Worm (Caenorhabditis elegans): ENCODE measurements around the gene fbxb-85.

The fbxb-85 gene

ce11 chrIII:10844873-10845272 lies 3.9 kb downstream of the fbxb-85 start, which contains the start of gene pde-12 (continued):
- TF ChIP-seq unc-39 (tag; optimal IDR thresholded peaks at IDR 0.05), result no peak
- TF ChIP-seq sem-4 (tag; optimal IDR thresholded peaks at IDR 0.05), result peak; percentile 10
- TF ChIP-seq peb-1 (tag; optimal IDR thresholded peaks at IDR 0.05), result no peak
- peak; percentile 77 for TF ChIP-seq lin-11 (tag; optimal IDR thresholded peaks at IDR 0.05)
- no peak for TF ChIP-seq unc-62 (GFP tag; optimal IDR thresholded peaks at IDR 0.05)
- peak; percentile 72 for TF ChIP-seq egl-27 (tag; optimal IDR thresholded peaks at IDR 0.05)
- TF ChIP-seq mdl-1 (tag; optimal IDR thresholded peaks at IDR 0.05), result peak in 1 of 2 experiments; percentile 23
- no peak for TF ChIP-seq ztf-1 (GFP tag; conservative IDR thresholded peaks at IDR 0.05)
- TF ChIP-seq skn-1 (tag; optimal IDR thresholded peaks at IDR 0.05), result no peak
- TF ChIP-seq ceh-16 (tag; optimal IDR thresholded peaks at IDR 0.05), result peak; percentile 27
- peak; percentile 91 for TF ChIP-seq gmeb-1 (tag; optimal IDR thresholded peaks at IDR 0.05)
- TF ChIP-seq mbf-1 (tag; optimal IDR thresholded peaks at IDR 0.05), result no peak
- TF ChIP-seq lin-39 (tag; optimal IDR thresholded peaks at IDR 0.05), result no peak
- TF ChIP-seq nhr-129 (tag; optimal IDR thresholded peaks at IDR 0.05), result peak; percentile 82
- TF ChIP-seq ceh-82 (tag; optimal IDR thresholded peaks at IDR 0.05), result no peak
- peak; percentile 17 for TF ChIP-seq nhr-237 (tag; optimal IDR thresholded peaks at IDR 0.05)

- TF ChIP-seq unc-39 (tag; optimal IDR thresholded peaks at IDR 0.05) (no peak), crh-2 (tag; optimal IDR thresholded peaks at IDR 0.05) (no peak), skn-1 (tag; optimal IDR thresholded peaks at IDR 0.05) (no peak), Y55F3AM.14 (GFP tag; optimal IDR thresholded peaks at IDR 0.05) (no peak), unc-55 (GFP tag; optimal IDR thresholded peaks at IDR 0.05) (no peak), ceh-16 (tag; optimal IDR thresholded peaks at IDR 0.05) (no peak)
Measured at ce11 chrIII:10832636-10833035, 16.1 kb downstream of the fbxb-85 start, which contains the start of gene sbsp-1. Gene sbsp-1 (plus strand): TSS chrIII:10832936.

ce11 chrIII:10831483-10831882 lies 17.3 kb downstream of the fbxb-85 start:
- TF ChIP-seq F13H6.1 (tag; optimal IDR thresholded peaks at IDR 0.05), result no peak
- TF ChIP-seq ztf-11 (tag; optimal IDR thresholded peaks at IDR 0.05), result no peak
- no peak for TF ChIP-seq alr-1 (tag; optimal IDR thresholded peaks at IDR 0.05)
- no peak for TF ChIP-seq lin-13 (GFP tag; optimal IDR thresholded peaks at IDR 0.05)
- TF ChIP-seq blmp-1 (tag; optimal IDR thresholded peaks at IDR 0.05; ENCODE audit: insufficient read depth), result no peak
- no peak for TF ChIP-seq sma-3 (GFP tag; optimal IDR thresholded peaks at IDR 0.05)
- no peak for TF ChIP-seq dmd-4 (tag; optimal IDR thresholded peaks at IDR 0.05)

- TF ChIP-seq elt-3 (tag; optimal IDR thresholded peaks at IDR 0.05) (no peak), skn-1 (tag; optimal IDR thresholded peaks at IDR 0.05) (no peak), mdl-1 (tag; optimal IDR thresholded peaks at IDR 0.05) (no peak), ZK546.5 (tag; optimal IDR thresholded peaks at IDR 0.05) (no peak), aly-2 (tag; optimal IDR thresholded peaks at IDR 0.05) (no peak)
Measured at ce11 chrIII:10825088-10825487, 23.7 kb downstream of the fbxb-85 start.

- peak; percentile 53 for TF ChIP-seq nhr-129 (tag; optimal IDR thresholded peaks at IDR 0.05)
- TF ChIP-seq F13H6.1 (tag; optimal IDR thresholded peaks at IDR 0.05), result peak; percentile 4
- TF ChIP-seq crh-2 (tag; optimal IDR thresholded peaks at IDR 0.05), result no peak
Measured at ce11 chrIII:10824206-10824605, 24.6 kb downstream of the fbxb-85 start.

- TF ChIP-seq fos-1 (tag; optimal IDR thresholded peaks at IDR 0.05) (peak; percentile 58), unc-55 (GFP tag; optimal IDR thresholded peaks at IDR 0.05) (no peak), crh-2 (tag; optimal IDR thresholded peaks at IDR 0.05) (peak; percentile 36), nhr-23 (tag; optimal IDR thresholded peaks at IDR 0.05) (no peak), unc-39 (tag; optimal IDR thresholded peaks at IDR 0.05) (no peak), gmeb-1 (tag; optimal IDR thresholded peaks at IDR 0.05) (peak; percentile 36), mdl-1 (tag; optimal IDR thresholded peaks at IDR 0.05) (no peak), F13H6.1 (tag; optimal IDR thresholded peaks at IDR 0.05) (peak; percentile 13), zag-1 (tag; optimal IDR thresholded peaks at IDR 0.05) (no peak), blmp-1 (tag; optimal IDR thresholded peaks at IDR 0.05; ENCODE audit: insufficient read depth) (no peak), lsy-2 (tag; optimal IDR thresholded peaks at IDR 0.05) (peak in 1 of 2 experiments; percentile 10), unc-62 (GFP tag; optimal IDR thresholded peaks at IDR 0.05) (no peak)
Measured at ce11 chrIII:10822494-10823113, 26.2 kb downstream of the fbxb-85 start.
